Fruit fly (Drosophila melanogaster) whole organism: ENCODE data around the gene Stat92E.

Experiments
- CG8478 ChIP-seq: fragments of >200 bp; optimal IDR thresholded peaks from 2 replicates; lab custom pipeline; 2018; ENCODE audit warnings: inconsistent platforms
- pan ChIP-seq: fragments of >200 bp; optimal IDR thresholded peaks from 2 replicates; lab custom pipeline; 2017
- psq ChIP-seq: fragments of >200 bp; optimal IDR thresholded peaks from 2 replicates; lab custom pipeline; 2017
- usp ChIP-seq: fragments of >200 bp; optimal IDR thresholded peaks from 2 replicates; lab custom pipeline; 2017; ENCODE audit warnings: missing biosample characterization, missing genetic modification characterization, mixed read lengths

DNA sequence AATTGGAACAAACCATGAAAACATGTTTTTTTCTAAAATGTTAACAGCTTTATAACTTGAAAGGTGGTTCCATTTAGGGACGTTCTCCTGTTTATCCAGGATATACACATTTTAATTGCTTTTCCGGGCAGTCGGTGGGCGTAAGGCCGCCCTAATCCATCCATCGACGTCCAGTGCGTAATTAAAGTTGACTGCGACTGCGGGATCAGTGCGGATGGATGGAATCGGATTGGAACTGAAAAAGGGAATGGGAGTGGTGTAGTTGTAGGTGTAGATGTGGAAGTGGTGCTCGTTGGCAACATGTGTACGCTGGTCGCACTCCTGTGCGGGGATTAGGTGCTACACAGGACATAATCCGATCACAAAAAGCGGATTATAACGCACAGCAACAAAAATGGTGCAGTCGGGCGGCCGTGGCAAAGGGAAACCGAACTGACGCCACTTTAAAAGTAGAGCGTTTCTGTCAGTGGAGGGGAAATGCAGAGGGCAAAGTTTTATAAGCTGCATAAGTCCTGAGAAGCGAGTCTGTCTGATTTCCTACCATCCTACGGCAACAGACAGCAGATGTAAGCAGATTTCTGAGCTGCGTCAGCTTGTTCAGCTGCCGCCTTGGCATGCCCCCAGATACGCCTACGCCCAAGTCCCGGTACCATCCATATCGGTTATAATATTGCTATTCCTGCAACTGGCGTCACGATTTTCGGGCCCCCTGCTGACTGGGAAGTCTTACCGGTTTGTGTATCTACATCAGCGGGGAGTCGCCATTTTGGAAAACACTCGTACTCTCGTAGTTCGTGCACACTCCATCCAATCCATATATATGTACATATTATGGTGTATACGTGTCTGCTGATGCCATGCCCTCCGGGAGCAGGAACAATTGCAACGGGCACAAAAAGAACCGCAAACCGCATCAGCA is 45.6 kb upstream of the Stat92E start:
- TF ChIP-seq pan (lab: Kevin White, UChicago) (no peak), psq (lab: Kevin White, UChicago) (no peak), usp (GFP tag; lab: Kevin White, UChicago) (no peak), CG8478 (lab: Kevin White, UChicago) (no peak)
